Worm (Caenorhabditis elegans) whole organism, L2 larva: Measurements from ENCODE around the gene C09E7.8.

Experiments used
- C34F6.9 ChIP-seq: fragments of 150-350 bp; optimal IDR thresholded peaks from 2 replicates; lab custom pipeline; 2014; ENCODE audit warnings: missing biosample characterization, missing genetic modification characterization
- F13H6.1 ChIP-seq: sonication (generic microtip); optimal IDR thresholded peaks from 2 replicates; lab custom pipeline; 2016; ENCODE audit warnings: missing genetic modification characterization, missing compliant biosample characterization
- R02D3.7 ChIP-seq: fragments of 150-350 bp; optimal IDR thresholded peaks from 2 replicates; lab custom pipeline; 2014; ENCODE audit warnings: missing biosample characterization, missing genetic modification characterization
- Y55F3AM.14 ChIP-seq: fragments of 200-800 bp; sonication (Bioruptor generic); optimal IDR thresholded peaks from 2 replicates; lab custom pipeline; 2018; ENCODE audit warnings: mild to moderate bottlenecking, missing genetic modification characterization, missing compliant biosample characterization
- alr-1 ChIP-seq: fragments of 150-350 bp; optimal IDR thresholded peaks from 2 replicates; lab custom pipeline; 2014; ENCODE audit warnings: missing biosample characterization, missing genetic modification characterization
- aly-2 ChIP-seq: fragments of 150-350 bp; optimal IDR thresholded peaks from 2 replicates; lab custom pipeline; 2014; ENCODE audit warnings: missing biosample characterization, missing genetic modification characterization
- blmp-1 ChIP-seq: sonication (generic microtip); optimal IDR thresholded peaks from 2 replicates; lab custom pipeline; 2017; ENCODE audit warnings: missing genetic modification characterization, mild to moderate bottlenecking, missing compliant biosample characterization, antibody characterized with exemption, moderate library complexity; ENCODE audit not compliant: insufficient read depth
- ceh-82 ChIP-seq: fragments of 150-350 bp; optimal IDR thresholded peaks from 2 replicates; lab custom pipeline; 2014; ENCODE audit warnings: missing biosample characterization, missing genetic modification characterization
- crh-2 ChIP-seq: sonication (generic microtip); optimal IDR thresholded peaks from 2 replicates; lab custom pipeline; 2017; ENCODE audit warnings: missing biosample characterization, missing genetic modification characterization
- dmd-4 ChIP-seq: sonication (generic microtip); optimal IDR thresholded peaks from 2 replicates; lab custom pipeline; 2017; ENCODE audit warnings: missing biosample characterization, missing genetic modification characterization
- elt-3 ChIP-seq: sonication (generic microtip); optimal IDR thresholded peaks from 2 replicates; lab custom pipeline; 2017; ENCODE audit warnings: missing biosample characterization, missing genetic modification characterization
- fos-1 ChIP-seq: fragments of 150-350 bp; optimal IDR thresholded peaks from 2 replicates; lab custom pipeline; 2014; ENCODE audit warnings: missing biosample characterization, missing genetic modification characterization
- gmeb-1 ChIP-seq: fragments of 150-350 bp; optimal IDR thresholded peaks from 2 replicates; lab custom pipeline; 2014; ENCODE audit warnings: missing biosample characterization, missing genetic modification characterization
- lin-11 ChIP-seq: fragments of 150-350 bp; sonication (generic microtip); optimal IDR thresholded peaks from 2 replicates; lab custom pipeline; 2014; ENCODE audit warnings: missing biosample characterization, missing genetic modification characterization, inconsistent platforms, mixed read lengths
- lin-13 ChIP-seq: fragments of 150-350 bp; optimal IDR thresholded peaks from 2 replicates; lab custom pipeline; 2014; ENCODE audit warnings: missing biosample characterization, missing genetic modification reagents, missing genetic modification characterization
- lin-39 ChIP-seq: fragments of 150-350 bp; optimal IDR thresholded peaks from 2 replicates; lab custom pipeline; 2014; ENCODE audit warnings: missing biosample characterization, missing genetic modification reagents, missing genetic modification characterization
- lsy-2 ChIP-seq, 2 experiments: fragments of 150-350 bp in 1 of 2; sonication (generic microtip) in 1 of 2; optimal IDR thresholded peaks; 2 replicates each; lab custom pipeline; 2014 to 2017; ENCODE audit warnings: missing biosample characterization in 2 of 2, missing genetic modification characterization in 2 of 2
- mbf-1 ChIP-seq: sonication (generic microtip); optimal IDR thresholded peaks from 2 replicates; lab custom pipeline; 2017; ENCODE audit warnings: missing biosample characterization, missing genetic modification characterization
- mdl-1 ChIP-seq, 2 experiments: fragments of 150-350 bp in 1 of 2; sonication (generic microtip) in 1 of 2; optimal IDR thresholded peaks; 2 replicates each; lab custom pipeline; 2017; ENCODE audit warnings: missing biosample characterization in 2 of 2, missing genetic modification characterization in 2 of 2
- nhr-11 ChIP-seq: fragments of 150-350 bp; optimal IDR thresholded peaks from 2 replicates; lab custom pipeline; 2014; ENCODE audit warnings: missing biosample characterization, missing genetic modification characterization
- nhr-129 ChIP-seq: fragments of 150-350 bp; optimal IDR thresholded peaks from 2 replicates; lab custom pipeline; 2014; ENCODE audit warnings: missing biosample characterization, missing genetic modification characterization
- nhr-21 ChIP-seq: fragments of 150-350 bp; optimal IDR thresholded peaks from 2 replicates; lab custom pipeline; 2014; ENCODE audit warnings: missing biosample characterization, missing genetic modification characterization
- nhr-23 ChIP-seq: fragments of 150-350 bp; optimal IDR thresholded peaks from 2 replicates; lab custom pipeline; 2014; ENCODE audit warnings: missing biosample characterization, missing genetic modification reagents, missing genetic modification characterization
- nhr-237 ChIP-seq: fragments of 150-350 bp; optimal IDR thresholded peaks from 2 replicates; lab custom pipeline; 2014; ENCODE audit warnings: missing biosample characterization, missing genetic modification characterization
- nhr-6 ChIP-seq: fragments of 150-350 bp; optimal IDR thresholded peaks from 2 replicates; lab custom pipeline; 2014; ENCODE audit warnings: missing biosample characterization, missing genetic modification characterization
- nhr-77 ChIP-seq: fragments of 150-350 bp; optimal IDR thresholded peaks from 2 replicates; lab custom pipeline; 2014; ENCODE audit warnings: missing biosample characterization, missing genetic modification characterization
- sem-4 ChIP-seq: fragments of 150-350 bp; optimal IDR thresholded peaks from 2 replicates; lab custom pipeline; 2014; ENCODE audit warnings: missing biosample characterization, missing genetic modification reagents, missing genetic modification characterization
- skn-1 ChIP-seq: sonication (generic microtip); optimal IDR thresholded peaks from 2 replicates; lab custom pipeline; 2017; ENCODE audit warnings: missing biosample characterization, missing genetic modification characterization
- sma-3 ChIP-seq: sonication (generic microtip); optimal IDR thresholded peaks from 2 replicates; lab custom pipeline; 2016; ENCODE audit warnings: missing genetic modification reagents, missing genetic modification characterization, missing compliant biosample characterization
- sma-9 ChIP-seq, 2 experiments: fragments of 150-350 bp in 1 of 2; sonication (generic microtip) in 1 of 2; optimal IDR thresholded peaks; 2 replicates each; lab custom pipeline; 2014 to 2016; ENCODE audit warnings: missing genetic modification characterization in 2 of 2, mild to moderate bottlenecking in 1 of 2, missing biosample characterization in 1 of 2, missing compliant biosample characterization in 1 of 2, missing genetic modification reagents in 1 of 2, moderate library complexity in 1 of 2
- unc-39 ChIP-seq: fragments of 150-350 bp; optimal IDR thresholded peaks from 2 replicates; lab custom pipeline; 2014; ENCODE audit warnings: missing biosample characterization, missing genetic modification characterization
- unc-62 ChIP-seq: fragments of 150-350 bp; optimal IDR thresholded peaks from 2 replicates; lab custom pipeline; 2014; ENCODE audit warnings: missing biosample characterization, missing genetic modification reagents, missing genetic modification characterization
- ztf-1 ChIP-seq: fragments of 200-800 bp; sonication (Bioruptor generic); conservative IDR thresholded peaks from 2 replicates; pipeline ENCODE4 v1.3.6; 2022; ENCODE audit warnings: missing genetic modification characterization, missing compliant biosample characterization
- ztf-11 ChIP-seq: sonication (generic microtip); optimal IDR thresholded peaks from 2 replicates; lab custom pipeline; 2017; ENCODE audit warnings: missing biosample characterization, missing genetic modification characterization
- ztf-4 ChIP-seq: fragments of 150-350 bp; optimal IDR thresholded peaks from 2 replicates; lab custom pipeline; 2014; ENCODE audit warnings: missing biosample characterization, missing genetic modification characterization

C09E7.8 gene

DNA sequence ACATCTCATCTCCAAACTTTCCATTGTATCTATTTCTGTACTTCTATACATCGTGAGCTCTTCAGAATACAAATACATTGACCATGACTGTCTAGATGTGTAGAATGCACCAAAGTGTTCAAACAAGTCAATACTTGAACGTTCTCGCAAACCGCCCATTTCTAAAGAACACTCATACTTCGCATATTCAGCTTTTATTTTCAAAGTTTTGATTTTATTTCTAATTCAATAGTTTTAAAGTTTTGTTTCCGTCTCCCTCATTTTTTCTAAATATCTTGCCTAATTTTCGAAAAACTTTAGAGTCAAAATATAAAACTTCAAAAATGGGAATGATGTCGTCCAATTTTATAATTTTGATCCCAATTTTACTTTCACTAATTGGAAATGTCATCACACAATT lies 30.5 kb downstream of the C09E7.8 start, which contains the start of gene pqn-10:
Gene pqn-10 (plus strand): TSS at position 301 of the 400 bp plus-strand sequence.
- TF ChIP-seq nhr-21 (tag; lab: Kevin White, UChicago) = no peak
- no peak for TF ChIP-seq ztf-4 (tag; lab: Kevin White, UChicago)
- no peak for TF ChIP-seq nhr-77 (tag; lab: Kevin White, UChicago)
- TF ChIP-seq ceh-82 (tag; lab: Kevin White, UChicago) = no peak
- no peak for TF ChIP-seq nhr-23 (tag; lab: Kevin White, UChicago)
- no peak for TF ChIP-seq C34F6.9 (tag; lab: Kevin White, UChicago)
- TF ChIP-seq alr-1 (tag; lab: Kevin White, UChicago) = no peak
- no peak for TF ChIP-seq sma-3 (GFP tag; lab: Kevin White, UChicago)
- TF ChIP-seq gmeb-1 = no peak
- TF ChIP-seq unc-39 (tag; lab: Kevin White, UChicago) = no peak
- TF ChIP-seq Y55F3AM.14 (GFP tag; lab: Kevin White, UChicago) = no peak
- no peak for TF ChIP-seq mbf-1 (tag; lab: Kevin White, UChicago)
- no peak for TF ChIP-seq lin-11
- TF ChIP-seq nhr-11 (tag; lab: Kevin White, UChicago) = no peak
- no peak for TF ChIP-seq skn-1 (tag; lab: Kevin White, UChicago)
- TF ChIP-seq ztf-1 (GFP tag; lab: Robert Waterston, UW) = no peak
- no peak for TF ChIP-seq lin-39 (tag; lab: Kevin White, UChicago)
- TF ChIP-seq crh-2 (tag; lab: Kevin White, UChicago) = no peak
- TF ChIP-seq, all 48 proteins: peak for 0

DNA sequence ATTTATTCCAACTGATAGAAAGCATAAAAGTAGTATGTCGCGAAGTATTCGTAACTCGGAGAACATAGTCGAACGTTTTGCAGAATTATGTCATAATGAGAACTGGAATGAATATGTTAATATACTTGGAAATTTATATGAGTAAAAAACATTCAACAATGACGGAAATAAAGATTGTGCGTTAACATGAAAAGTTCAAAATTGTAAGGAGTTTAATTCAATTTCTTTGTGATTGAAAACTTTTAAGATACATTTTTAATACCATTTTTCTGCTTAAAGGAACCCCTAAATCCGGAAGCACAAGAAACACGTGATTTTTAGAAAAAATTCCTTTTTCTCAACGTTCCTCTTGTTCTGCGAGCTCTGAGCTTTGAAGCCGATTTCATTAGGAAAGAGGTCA lies 32.8 kb downstream of the C09E7.8 start, which contains the start of gene oig-1:
Gene oig-1 (minus strand): TSS at position 101 of the 400 bp plus-strand sequence.
- no peak for TF ChIP-seq mdl-1 (tag; optimal IDR thresholded peaks at IDR 0.05; lab: Kevin White, UChicago)
- TF ChIP-seq nhr-129 = no peak
- TF ChIP-seq unc-39 (tag; lab: Kevin White, UChicago) = no peak
- TF ChIP-seq aly-2 = no peak
- TF ChIP-seq nhr-11 (tag; lab: Kevin White, UChicago) = no peak
- no peak for TF ChIP-seq nhr-21 (tag; lab: Kevin White, UChicago)
- no peak for TF ChIP-seq lsy-2 (tag; optimal IDR thresholded peaks at IDR 0.05; lab: Kevin White, UChicago)
- TF ChIP-seq unc-62 (GFP tag; lab: Kevin White, UChicago) = no peak
- no peak for TF ChIP-seq ztf-4 (tag; lab: Kevin White, UChicago)
- no peak for TF ChIP-seq R02D3.7
- no peak for TF ChIP-seq crh-2 (tag; lab: Kevin White, UChicago)
- TF ChIP-seq blmp-1 (tag; lab: Kevin White, UChicago) = no peak
- no peak for TF ChIP-seq sma-3 (GFP tag; lab: Kevin White, UChicago)
- no peak for TF ChIP-seq F13H6.1 (tag; lab: Kevin White, UChicago)
- no peak for TF ChIP-seq elt-3 (tag; lab: Kevin White, UChicago)
- no peak for TF ChIP-seq ztf-11 (tag; lab: Kevin White, UChicago)
- TF ChIP-seq lin-13 = no peak
- no peak for TF ChIP-seq fos-1 (tag; lab: Kevin White, UChicago)
- no peak for TF ChIP-seq alr-1 (tag; lab: Kevin White, UChicago)
- no peak for TF ChIP-seq sem-4

DNA sequence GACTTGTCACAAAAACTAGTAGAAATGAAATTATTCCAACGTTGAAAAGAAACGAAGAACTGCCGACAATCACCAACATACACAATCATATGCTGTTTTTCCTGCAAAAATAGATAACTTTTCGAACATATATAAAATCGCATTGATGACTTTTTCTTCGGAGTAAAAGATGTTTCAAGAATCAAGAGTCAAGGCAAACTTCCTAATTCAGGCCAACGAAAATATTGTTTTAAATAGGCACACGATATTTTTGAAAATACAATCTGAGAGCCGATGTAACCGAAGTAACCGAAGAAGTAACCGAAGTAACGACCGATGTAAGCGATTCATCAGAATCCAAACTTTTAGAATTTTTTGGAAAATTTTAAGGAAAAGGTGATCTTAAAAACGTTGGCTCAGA lies 38.4 kb downstream of the C09E7.8 start, which contains the start of gene C09E7.10:
Gene C09E7.10 (minus strand): TSS at position 101 of the 400 bp plus-strand sequence.
- TF ChIP-seq fos-1 (tag; lab: Kevin White, UChicago) (no peak), dmd-4 (no peak), lin-11 (no peak), unc-62 (GFP tag; lab: Kevin White, UChicago) (no peak), sma-9 (GFP tag; optimal IDR thresholded peaks at IDR 0.05; lab: Kevin White, UChicago) (no peak), sma-9 (tag; optimal IDR thresholded peaks at IDR 0.05; lab: Kevin White, UChicago) (no peak), C34F6.9 (tag; lab: Kevin White, UChicago) (no peak), nhr-6 (tag; lab: Kevin White, UChicago) (no peak), nhr-77 (tag; lab: Kevin White, UChicago) (no peak)

DNA sequence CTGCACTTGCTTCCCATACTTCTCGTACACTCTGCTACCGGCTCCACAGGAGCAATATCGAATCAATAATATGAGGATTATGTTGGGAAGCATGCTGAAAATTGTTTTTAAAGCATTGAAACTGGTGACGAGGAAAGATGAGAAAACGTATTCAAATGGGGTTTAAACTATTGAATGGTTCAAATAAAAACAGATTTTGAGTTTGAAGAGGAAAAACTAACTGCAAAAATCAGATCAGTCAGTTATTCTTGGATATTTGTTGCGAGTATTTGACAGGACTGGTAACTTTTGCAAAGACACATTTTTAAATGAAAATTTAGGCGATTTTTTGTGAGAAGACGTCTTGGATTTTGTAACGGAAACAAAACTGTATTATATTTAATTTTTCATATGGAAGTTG lies 43.7 kb downstream of the C09E7.8 start, which contains the start of gene acr-5:
Gene acr-5 (minus strand): TSS at position 101 of the 400 bp plus-strand sequence.
- no peak for TF ChIP-seq nhr-237 (tag; lab: Kevin White, UChicago)
- TF ChIP-seq, all 48 proteins: peak for 0
